Fruit fly (Drosophila melanogaster): Measurements from ENCODE around the gene CG14260.
A peak's percentile ranks its signal among the peaks of the same experiment; 100 is the strongest.

The CG14260 gene

DNA sequence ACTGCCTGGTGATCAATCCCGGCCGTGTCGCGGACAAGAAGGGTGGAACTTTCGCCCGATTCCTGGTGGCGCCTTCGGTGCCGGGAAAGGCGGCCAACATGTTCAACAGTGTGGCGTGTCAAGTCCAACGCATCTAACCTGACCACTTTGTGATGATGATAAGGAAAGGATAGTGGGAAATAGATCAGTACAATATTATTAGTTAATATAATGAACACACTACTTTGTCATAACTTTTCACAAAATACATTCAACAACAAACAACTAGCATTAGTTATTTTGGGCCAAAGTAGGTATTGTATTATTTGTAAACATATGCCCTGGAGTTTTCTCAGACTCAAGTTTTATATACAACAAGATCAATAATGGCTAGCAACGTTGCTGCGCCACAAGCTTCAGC is 24.3 kb upstream of the CG14260 start, which contains the start of gene CG17991:
Gene CG17991, plus strand, starts transcription at position 301 of the 400 bp plus-strand sequence.
- no peak for TF ChIP-seq noc (tag; optimal IDR thresholded peaks at IDR 0.05)

DNA sequence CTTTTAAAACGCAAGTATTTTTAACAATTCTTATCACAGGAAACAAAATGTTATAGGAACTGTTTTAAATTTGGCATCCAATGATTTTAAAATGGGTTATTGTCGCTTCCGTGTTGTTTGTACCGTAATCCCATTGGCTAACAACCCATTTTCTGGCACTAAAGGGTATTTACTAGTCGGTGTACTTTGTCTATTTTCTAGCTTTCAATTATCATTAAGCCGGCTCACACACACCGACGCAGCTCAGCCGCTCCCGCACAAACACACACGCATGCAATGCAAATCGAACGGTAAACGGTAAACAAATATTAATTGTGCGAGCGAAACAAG is 20.9 kb upstream of the CG14260 start:
- no peak for TF ChIP-seq noc (tag; optimal IDR thresholded peaks at IDR 0.05)

DNA sequence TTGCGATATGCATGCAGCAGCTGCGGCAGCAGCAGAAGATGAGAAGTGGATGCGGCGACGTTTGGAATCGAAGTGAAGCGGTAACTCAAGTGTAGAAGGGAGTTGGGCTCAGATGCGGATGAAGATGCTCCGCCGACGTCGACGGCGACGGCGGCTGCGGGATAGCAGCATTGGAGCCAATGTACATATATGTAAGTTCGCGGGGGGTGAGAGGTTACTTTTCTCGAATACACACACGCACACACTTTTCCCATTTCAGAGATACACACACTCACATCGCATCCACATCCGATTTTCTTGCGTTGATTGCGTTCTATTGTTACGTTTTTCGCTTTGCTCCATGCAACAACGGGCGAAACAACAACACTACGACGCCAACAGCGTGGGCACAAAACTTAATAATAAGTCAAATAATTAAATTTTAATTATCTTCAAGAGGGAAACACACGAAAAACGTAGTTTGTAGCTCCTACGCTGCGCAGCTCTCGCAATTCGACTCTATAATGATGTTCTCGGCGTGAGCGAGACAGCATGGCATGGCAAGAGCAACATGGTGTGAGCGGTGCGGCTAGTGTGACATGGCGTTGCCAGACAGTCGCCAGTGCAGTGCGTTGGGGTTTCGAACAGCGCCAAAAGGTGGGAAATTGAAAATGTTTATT is 20.4 kb upstream of the CG14260 start, which contains the start of gene CG18766:
Gene CG18766, minus strand, starts transcription at position 508 of the 659 bp plus-strand sequence.
- no peak for TF ChIP-seq noc (tag; optimal IDR thresholded peaks at IDR 0.05)

- TF ChIP-seq noc (tag; optimal IDR thresholded peaks at IDR 0.05): no peak
These were observed 19.9 kb upstream of the CG14260 start for dm6 chr3R:27245401-27245757.

DNA sequence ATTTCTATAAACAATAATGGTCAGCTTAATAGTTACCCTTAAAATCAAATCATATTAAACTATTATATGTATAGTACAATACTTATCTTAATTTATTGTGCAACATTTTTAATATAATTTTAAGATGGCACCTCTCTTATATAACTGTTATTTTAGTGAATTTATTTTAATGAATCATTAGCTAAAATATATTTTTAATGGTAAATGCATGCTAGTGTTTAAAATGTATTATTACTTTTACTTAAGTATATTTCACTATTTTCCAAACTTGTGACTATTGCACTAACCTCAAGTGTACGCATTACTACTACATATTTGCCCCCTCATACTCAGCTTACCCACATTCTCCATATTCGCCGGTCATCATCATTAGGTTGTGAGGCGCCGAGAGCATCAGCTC is 19.0 kb upstream of the CG14260 start:
- peak; percentile 90 for TF ChIP-seq noc (tag; optimal IDR thresholded peaks at IDR 0.05)

DNA sequence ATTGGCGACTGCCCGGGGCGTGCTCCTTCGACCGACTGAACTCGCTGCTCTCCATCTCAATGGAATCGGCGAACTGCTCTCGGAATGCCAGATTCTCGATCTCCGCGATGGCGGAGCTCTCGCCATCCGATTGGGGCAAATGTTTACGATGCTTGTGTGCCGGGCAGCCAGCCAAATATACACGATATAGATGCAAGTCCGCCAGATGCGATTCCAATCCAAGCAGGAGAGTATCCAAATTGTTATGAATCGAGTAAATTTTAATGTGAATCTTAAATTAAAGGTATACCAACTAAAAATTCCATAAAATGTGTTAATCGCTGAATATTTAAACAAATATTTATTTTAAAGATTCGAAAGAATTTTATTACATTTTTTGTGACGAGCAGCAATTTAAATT is 17.4 kb upstream of the CG14260 start, which contains the start of gene CG5984:
Gene CG5984, minus strand, starts transcription at position 101 of the 400 bp plus-strand sequence.
- TF ChIP-seq noc (tag; optimal IDR thresholded peaks at IDR 0.05): no peak

dm6 chr3R:27250907-27251306 is 14.3 kb upstream of the CG14260 start, which contains the start of the genes TTLL6B and TfIIA-L:
Gene TTLL6B (minus strand): TSS chr3R:27251007.
Gene TfIIA-L (plus strand): TSS chr3R:27251112.
- TF ChIP-seq noc (tag; optimal IDR thresholded peaks at IDR 0.05): no peak

dm6 chr3R:27253136-27253920 is 11.9 kb upstream of the CG14260 start, which contains the start of gene pll:
Gene pll (minus strand): TSS chr3R:27253182.
- peak; percentile 54 for TF ChIP-seq noc (tag; optimal IDR thresholded peaks at IDR 0.05)

dm6 chr3R:27253921-27254376 is 11.3 kb upstream of the CG14260 start:
- no peak for TF ChIP-seq noc (tag; optimal IDR thresholded peaks at IDR 0.05)

DNA sequence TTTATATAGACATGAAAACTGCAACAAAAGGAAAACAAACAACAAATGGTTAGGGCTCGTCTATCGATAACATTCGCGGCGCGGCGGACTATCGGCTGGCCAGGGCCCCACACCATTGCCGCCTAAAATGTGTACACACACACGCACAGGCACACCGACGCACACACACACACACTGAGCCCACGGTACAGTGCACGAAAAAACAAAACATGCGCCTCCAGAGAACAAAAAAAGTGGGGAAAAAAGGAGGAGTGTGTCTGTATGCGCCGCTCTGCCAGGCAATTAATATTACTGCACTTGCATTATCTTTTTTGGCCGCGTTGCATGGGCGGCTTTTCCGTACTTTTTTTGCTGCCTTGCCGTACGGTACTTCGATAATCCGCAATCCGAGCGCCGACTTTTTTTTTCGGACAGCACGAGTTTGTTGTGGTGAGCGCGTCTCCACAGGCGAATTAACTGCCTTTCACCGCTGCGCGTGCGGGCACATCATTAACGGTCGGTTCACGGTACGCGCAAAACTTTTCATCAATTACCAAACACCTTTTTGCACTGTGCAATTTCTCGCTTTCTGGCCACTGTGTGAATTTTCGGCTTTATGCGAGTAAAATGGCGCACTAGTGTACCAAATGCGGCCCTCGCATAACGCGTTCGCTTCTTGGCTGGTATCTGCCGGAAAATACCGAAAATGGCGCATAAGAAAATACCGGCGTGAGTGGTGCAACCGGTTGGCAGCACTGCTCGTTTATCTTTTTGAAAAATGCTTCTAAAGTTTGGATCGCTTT is 1.6 kb upstream of the CG14260 start, which contains the start of gene woc:
Gene woc, minus strand, starts transcription at position 622 of the 782 bp plus-strand sequence.
- peak; percentile 33 for TF ChIP-seq noc (tag; optimal IDR thresholded peaks at IDR 0.05)

DNA sequence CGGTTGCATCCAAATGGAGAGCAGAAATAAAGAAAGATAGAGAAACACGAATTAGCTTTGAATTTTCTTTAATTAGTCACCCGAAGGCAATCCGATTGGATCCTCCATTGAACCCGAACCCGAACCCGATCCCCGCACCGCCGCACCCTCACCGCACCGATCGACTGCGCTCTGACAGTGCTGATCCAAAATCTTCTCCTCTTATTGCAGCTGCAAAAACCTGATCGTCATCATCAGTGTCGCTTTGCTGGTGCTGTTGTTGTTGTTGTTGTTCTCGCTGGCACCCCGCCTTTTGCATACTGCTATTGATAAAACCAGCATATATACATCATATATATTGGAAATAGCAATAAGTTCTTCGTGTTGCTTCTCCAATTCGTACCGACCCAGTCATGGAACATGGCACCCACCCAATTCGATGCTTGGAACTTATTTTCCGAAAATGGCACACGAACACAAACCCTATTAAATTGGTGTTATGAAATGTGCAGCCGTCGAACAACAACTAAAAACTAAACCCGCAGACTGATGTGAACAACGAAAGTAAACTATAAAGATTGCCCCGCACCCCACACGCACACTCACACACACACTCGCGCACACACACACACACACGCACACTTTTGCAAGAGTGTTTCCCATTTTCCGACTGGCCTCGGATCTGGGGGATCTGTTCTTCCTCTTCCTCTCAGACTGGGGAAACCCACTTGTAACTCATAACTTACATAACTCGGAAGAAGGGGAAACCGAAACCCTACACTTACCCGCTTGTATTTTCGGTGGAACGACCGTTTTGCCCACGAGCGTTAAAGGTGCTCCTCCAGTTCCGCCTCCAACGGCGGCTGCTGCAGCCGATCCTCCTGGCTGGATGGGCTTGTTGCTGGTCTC is 5.4 kb downstream of the CG14260 start:
- TF ChIP-seq noc (tag; optimal IDR thresholded peaks at IDR 0.05): no peak

- TF ChIP-seq noc (tag; optimal IDR thresholded peaks at IDR 0.05): no peak
These were observed 7.0 kb downstream of the CG14260 start for dm6 chr3R:27272233-27272632.

dm6 chr3R:27273118-27274062 is 8.1 kb downstream of the CG14260 start, which contains the start of gene CG5934:
Gene CG5934 (plus strand): TSS chr3R:27273705.
- TF ChIP-seq noc (tag; optimal IDR thresholded peaks at IDR 0.05): peak; percentile 14

Measured in whole organism, larva.